Fruit fly (Drosophila melanogaster): ENCODE results near the gene RhoU.
A peak's percentile ranks its signal among the peaks of the same experiment; 100 is the strongest.

Gene RhoU

dm6 chrX:10184355-10185058 lies 98.2 kb downstream of the RhoU start (continued):
- TF ChIP-seq CrebA (GFP tag; optimal IDR thresholded peaks at IDR 0.05; ENCODE audit: borderline replicate concordance) (no peak), HLH106 (tag; optimal IDR thresholded peaks at IDR 0.05) (peak; percentile 44), dmrt93B (GFP tag; optimal IDR thresholded peaks at IDR 0.05) (no peak), brk (GFP tag; optimal IDR thresholded peaks at IDR 0.05) (no peak), Mio (GFP tag; optimal IDR thresholded peaks at IDR 0.05) (no peak), dl (GFP tag; optimal IDR thresholded peaks at IDR 0.05; ENCODE audit: insufficient read depth in 1 of 2, partially characterized antibody in 2 of 2) (no peak), N (GFP tag; optimal IDR thresholded peaks at IDR 0.05) (no peak), lola (GFP tag; optimal IDR thresholded peaks at IDR 0.05) (no peak), br (GFP tag; optimal IDR thresholded peaks at IDR 0.05) (no peak), OdsH (GFP tag; optimal IDR thresholded peaks at IDR 0.05) (no peak)

Data from whole organism, wandering third instar larva.